Worm (Caenorhabditis elegans): ENCODE measurements around the gene melo-3.

The melo-3 gene

DNA sequence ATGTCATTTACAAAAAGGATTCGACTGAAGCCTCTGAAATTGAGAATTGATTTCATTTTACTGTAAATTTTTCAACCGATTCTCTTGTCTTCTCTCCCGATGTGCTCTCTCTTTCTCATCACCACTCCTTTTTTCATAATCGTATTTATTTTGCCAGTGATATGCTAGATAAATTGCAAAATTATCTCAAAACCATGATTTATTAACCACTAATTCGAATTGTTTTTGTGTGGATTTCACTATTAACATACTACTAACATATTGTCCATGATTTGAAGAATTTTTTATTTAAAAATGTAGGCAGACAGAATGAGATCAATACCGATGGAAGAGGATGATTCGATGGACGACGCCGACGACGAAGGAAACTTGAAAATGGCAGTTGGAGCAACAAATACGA lies 30.5 kb upstream of the melo-3 start, which contains the start of gene C25D7.10:
TSS of gene C25D7.10 (plus strand) at position 301 of the 400 bp plus-strand sequence.
- no peak for TF ChIP-seq tab-1 (GFP tag; IDR thresholded peaks at IDR 0.05)
- TF ChIP-seq klf-2 (GFP tag; conservative IDR thresholded peaks at IDR 0.05): no peak
- no peak for TF ChIP-seq flt-1 (GFP tag; IDR thresholded peaks at IDR 0.05)
- no peak for TF ChIP-seq ztf-29 (GFP tag; IDR thresholded peaks at IDR 0.05)
- no peak for TF ChIP-seq T22C8.4 (GFP tag; IDR thresholded peaks at IDR 0.05)

DNA sequence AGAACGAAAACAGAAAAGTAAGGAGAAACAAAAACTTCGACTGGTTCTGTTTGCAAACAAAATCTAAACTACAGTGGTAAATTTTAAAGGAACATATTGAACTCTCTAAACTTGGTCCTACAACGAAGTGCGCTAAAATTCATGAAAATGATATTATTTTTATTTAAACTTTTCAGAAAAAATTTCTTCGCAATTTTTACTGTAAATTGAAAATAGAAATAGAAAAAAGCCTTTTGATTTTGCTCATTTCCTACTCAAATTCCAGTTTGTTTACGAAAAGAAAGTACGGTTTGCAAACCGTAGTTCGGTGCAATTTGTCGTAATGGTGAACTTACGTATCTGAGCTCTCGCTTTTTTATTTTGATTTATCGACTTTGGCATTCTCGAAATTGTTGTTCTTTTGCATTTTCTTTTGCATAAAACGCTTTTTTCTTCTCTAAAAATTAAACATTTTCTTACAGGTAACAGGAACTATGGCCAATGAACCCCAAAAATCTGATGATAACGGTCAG lies 29.2 kb upstream of the melo-3 start, which contains the start of gene otub-1:
TSS of gene otub-1 (plus strand) at position 462 of the 512 bp plus-strand sequence.
- TF ChIP-seq T22C8.4 (GFP tag; IDR thresholded peaks at IDR 0.05) (no peak), klf-2 (GFP tag; conservative IDR thresholded peaks at IDR 0.05) (no peak), med-1 (GFP tag; optimal IDR thresholded peaks at IDR 0.05; ENCODE audit: insufficient read depth) (no peak), ztf-23 (GFP tag; IDR thresholded peaks at IDR 0.05) (no peak), ref-1 (GFP tag; conservative IDR thresholded peaks at IDR 0.05) (no peak), flt-1 (GFP tag; IDR thresholded peaks at IDR 0.05) (no peak), cog-1 (tag; optimal IDR thresholded peaks at IDR 0.05) (no peak), tab-1 (GFP tag; IDR thresholded peaks at IDR 0.05) (no peak), ztf-29 (GFP tag; IDR thresholded peaks at IDR 0.05) (no peak)

DNA sequence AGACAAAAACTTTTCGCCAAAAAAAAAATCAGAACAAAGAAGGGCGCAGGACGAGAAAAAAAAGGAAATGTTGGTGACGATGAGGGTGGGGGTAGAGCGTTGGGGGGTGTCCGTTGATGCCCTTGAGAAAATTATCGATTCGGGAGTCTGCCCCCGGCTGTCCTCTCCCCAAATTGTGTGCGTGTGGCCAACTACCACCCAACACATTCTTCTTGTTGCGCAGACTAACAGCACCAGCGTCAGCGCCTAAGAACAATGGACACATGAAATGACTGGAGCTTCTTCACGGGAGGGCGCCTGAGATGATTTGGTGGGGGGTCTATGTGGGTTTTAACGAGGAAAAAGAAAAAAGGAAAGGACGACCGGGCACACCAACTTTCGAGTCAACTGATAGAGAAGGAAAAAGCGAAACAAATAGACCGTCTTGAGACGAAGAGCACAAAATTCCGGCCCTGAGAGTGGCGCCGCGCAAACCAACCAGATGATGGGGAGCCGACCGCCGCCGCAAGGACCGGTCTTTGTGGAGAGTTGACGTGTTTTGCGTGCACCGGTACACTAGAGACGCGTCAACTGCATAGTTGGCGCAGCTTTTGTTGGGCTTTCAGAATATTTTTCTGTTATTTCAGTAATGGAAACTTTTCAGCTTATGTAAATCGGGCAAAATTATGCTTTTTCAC lies 28.5 kb upstream of the melo-3 start, which contains the start of gene C25D7.9:
TSS of gene C25D7.9 (plus strand) at position 68 of the 677 bp plus-strand sequence.
- TF ChIP-seq tab-1 (GFP tag; IDR thresholded peaks at IDR 0.05): no peak
- TF ChIP-seq ref-1 (GFP tag; conservative IDR thresholded peaks at IDR 0.05): no peak
- peak; percentile 82 for TF ChIP-seq T22C8.4 (GFP tag; IDR thresholded peaks at IDR 0.05)
- TF ChIP-seq ztf-29 (GFP tag; IDR thresholded peaks at IDR 0.05): no peak
- TF ChIP-seq cog-1 (tag; optimal IDR thresholded peaks at IDR 0.05): no peak
- no peak for TF ChIP-seq flt-1 (GFP tag; IDR thresholded peaks at IDR 0.05)

DNA sequence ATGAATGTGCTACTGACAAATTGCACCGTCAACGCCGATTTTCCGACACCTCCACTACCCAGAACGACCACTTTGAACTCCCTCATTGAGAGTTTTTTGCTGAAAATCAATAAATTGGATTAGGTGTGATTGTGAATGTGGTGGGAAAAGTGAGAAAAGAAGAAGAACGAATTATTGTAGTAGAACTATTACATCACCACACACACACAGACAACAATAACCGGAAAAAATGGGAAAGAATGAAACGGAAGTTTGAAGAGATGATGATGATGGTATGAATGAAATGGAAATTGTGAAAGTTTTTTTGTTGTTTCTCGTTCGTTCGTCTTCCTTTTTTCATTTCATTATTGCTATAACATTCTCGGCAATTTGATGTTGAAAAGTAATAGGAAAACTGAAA lies 27.3 kb upstream of the melo-3 start, which contains the start of gene rap-2:
TSS of gene rap-2 (minus strand) at position 101 of the 400 bp plus-strand sequence.
- no peak for TF ChIP-seq tab-1 (GFP tag; IDR thresholded peaks at IDR 0.05)
- TF ChIP-seq cog-1 (tag; optimal IDR thresholded peaks at IDR 0.05): no peak
- TF ChIP-seq flt-1 (GFP tag; IDR thresholded peaks at IDR 0.05): no peak
- no peak for TF ChIP-seq T22C8.4 (GFP tag; IDR thresholded peaks at IDR 0.05)
- TF ChIP-seq med-1 (GFP tag; optimal IDR thresholded peaks at IDR 0.05; ENCODE audit: insufficient read depth): no peak
- TF ChIP-seq klf-2 (GFP tag; conservative IDR thresholded peaks at IDR 0.05): no peak
- no peak for TF ChIP-seq ref-1 (GFP tag; conservative IDR thresholded peaks at IDR 0.05)
- TF ChIP-seq ztf-29 (GFP tag; IDR thresholded peaks at IDR 0.05): no peak
- TF ChIP-seq ztf-23 (GFP tag; IDR thresholded peaks at IDR 0.05): no peak

DNA sequence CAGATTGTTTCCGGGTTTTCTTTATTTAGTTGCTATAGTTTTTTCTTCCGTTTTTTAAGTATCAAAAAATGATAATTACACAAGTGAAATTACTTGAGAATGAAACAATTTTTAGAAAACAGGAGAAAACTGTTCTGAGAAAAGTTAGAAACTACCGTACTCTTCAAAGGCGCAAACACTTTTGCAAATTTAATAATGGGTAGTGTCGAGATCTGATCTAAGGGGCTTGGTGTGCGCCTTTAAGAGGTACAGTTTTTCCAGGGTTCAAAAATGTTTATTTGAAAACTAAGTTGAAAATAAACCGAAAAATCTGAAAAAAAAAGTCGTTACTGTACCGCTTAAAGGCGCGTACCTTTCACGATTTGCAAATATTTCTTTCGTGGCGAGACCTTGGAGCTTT lies 23.9 kb upstream of the melo-3 start:
- no peak for TF ChIP-seq flt-1 (GFP tag; IDR thresholded peaks at IDR 0.05)
- TF ChIP-seq T22C8.4 (GFP tag; IDR thresholded peaks at IDR 0.05): no peak
- TF ChIP-seq ref-1 (GFP tag; conservative IDR thresholded peaks at IDR 0.05): no peak
- no peak for TF ChIP-seq ztf-29 (GFP tag; IDR thresholded peaks at IDR 0.05)
- TF ChIP-seq cog-1 (tag; optimal IDR thresholded peaks at IDR 0.05): no peak
- no peak for TF ChIP-seq med-1 (GFP tag; optimal IDR thresholded peaks at IDR 0.05; ENCODE audit: insufficient read depth)
- no peak for TF ChIP-seq ztf-23 (GFP tag; IDR thresholded peaks at IDR 0.05)
- no peak for TF ChIP-seq tab-1 (GFP tag; IDR thresholded peaks at IDR 0.05)
- no peak for TF ChIP-seq klf-2 (GFP tag; conservative IDR thresholded peaks at IDR 0.05)

DNA sequence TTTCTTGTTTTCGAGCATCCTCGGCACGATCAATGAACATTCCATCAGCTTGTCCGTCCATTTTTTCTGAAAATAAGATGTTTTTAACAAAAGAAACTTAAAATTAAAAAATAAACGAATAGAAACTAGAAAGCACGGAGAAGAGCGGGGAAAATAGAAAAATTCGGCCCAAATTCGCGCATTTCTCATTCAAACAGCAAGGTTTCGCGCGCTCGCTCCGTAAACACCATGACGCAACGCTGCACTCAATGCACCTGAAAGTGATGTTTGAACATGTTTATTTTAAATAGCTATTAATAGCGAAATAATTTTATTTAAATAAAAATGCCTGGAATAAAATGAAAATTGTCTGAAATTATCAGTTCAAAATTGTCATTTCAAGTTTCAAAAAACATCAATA lies 22.9 kb upstream of the melo-3 start, which contains the start of the genes mcm-3 and C25D7.15:
TSS of gene mcm-3 (minus strand) at position 66 of the 400 bp plus-strand sequence.
TSS of gene C25D7.15 (plus strand) at position 275 of the 400 bp plus-strand sequence.
- TF ChIP-seq cog-1 (tag; optimal IDR thresholded peaks at IDR 0.05): no peak
- TF ChIP-seq ztf-29 (GFP tag; IDR thresholded peaks at IDR 0.05): no peak
- no peak for TF ChIP-seq tab-1 (GFP tag; IDR thresholded peaks at IDR 0.05)
- TF ChIP-seq flt-1 (GFP tag; IDR thresholded peaks at IDR 0.05): no peak
- TF ChIP-seq klf-2 (GFP tag; conservative IDR thresholded peaks at IDR 0.05): no peak
- no peak for TF ChIP-seq ztf-23 (GFP tag; IDR thresholded peaks at IDR 0.05)
- no peak for TF ChIP-seq med-1 (GFP tag; optimal IDR thresholded peaks at IDR 0.05; ENCODE audit: insufficient read depth)

DNA sequence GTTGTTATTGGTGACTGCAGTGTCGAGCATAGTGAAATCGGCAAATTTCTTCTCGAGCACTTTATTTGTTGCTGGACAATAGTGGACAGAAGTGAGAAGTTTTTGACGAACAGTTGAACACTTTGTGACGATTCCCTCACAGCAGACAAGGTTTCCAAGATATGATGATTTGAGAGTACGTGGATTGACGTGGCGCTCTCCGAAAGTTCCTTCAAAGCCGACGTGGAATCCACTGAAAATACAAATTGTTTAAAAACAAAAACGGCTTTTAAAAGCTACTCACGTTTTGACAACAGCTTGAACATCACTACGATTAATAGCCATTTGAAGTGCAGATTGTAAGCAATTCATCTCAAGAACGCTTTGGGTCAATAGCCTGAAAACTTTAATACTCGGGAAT lies 22.3 kb upstream of the melo-3 start:
- no peak for TF ChIP-seq T22C8.4 (GFP tag; IDR thresholded peaks at IDR 0.05)
- no peak for TF ChIP-seq ztf-29 (GFP tag; IDR thresholded peaks at IDR 0.05)
- no peak for TF ChIP-seq cog-1 (tag; optimal IDR thresholded peaks at IDR 0.05)

DNA sequence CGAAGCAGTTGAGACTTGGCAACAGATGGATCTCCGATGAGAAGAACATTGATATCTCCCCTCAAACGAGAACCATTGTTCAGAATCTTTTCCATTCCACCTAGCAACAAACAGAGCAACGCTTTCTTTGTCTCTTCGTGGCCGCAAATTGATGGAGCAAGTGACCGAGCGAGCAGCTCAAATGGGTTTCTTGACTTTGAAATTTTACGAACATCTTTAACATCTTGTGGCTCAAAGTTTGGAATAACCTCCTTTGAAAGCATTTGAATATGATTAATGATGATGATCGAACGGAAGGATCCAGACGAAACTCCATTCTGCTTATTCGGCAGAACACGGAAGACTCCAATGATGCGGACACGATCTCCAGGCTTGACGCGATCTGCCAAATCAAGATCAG lies 21.8 kb upstream of the melo-3 start:
- TF ChIP-seq T22C8.4 (GFP tag; IDR thresholded peaks at IDR 0.05): no peak
- TF ChIP-seq ref-1 (GFP tag; conservative IDR thresholded peaks at IDR 0.05): no peak

DNA sequence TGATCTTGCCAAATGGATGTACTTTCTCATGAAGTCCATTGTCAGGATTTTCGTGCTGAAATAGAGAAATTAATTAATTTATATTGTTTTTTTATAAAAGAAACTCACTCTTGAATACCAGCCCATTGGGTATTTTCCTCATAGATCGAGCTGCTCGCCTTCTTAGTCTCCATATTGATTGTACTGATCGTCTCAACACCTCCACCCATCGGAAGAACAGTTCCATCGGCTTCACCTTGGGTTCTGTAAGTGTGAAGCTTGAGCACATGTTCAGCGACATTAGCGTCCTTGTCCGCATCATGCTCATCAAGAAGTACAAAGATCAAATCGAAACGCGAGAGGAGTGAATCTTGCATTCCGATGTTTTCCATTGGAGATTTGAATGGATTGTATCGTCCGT lies 21.1 kb upstream of the melo-3 start:
- no peak for TF ChIP-seq med-1 (GFP tag; optimal IDR thresholded peaks at IDR 0.05; ENCODE audit: insufficient read depth)

DNA sequence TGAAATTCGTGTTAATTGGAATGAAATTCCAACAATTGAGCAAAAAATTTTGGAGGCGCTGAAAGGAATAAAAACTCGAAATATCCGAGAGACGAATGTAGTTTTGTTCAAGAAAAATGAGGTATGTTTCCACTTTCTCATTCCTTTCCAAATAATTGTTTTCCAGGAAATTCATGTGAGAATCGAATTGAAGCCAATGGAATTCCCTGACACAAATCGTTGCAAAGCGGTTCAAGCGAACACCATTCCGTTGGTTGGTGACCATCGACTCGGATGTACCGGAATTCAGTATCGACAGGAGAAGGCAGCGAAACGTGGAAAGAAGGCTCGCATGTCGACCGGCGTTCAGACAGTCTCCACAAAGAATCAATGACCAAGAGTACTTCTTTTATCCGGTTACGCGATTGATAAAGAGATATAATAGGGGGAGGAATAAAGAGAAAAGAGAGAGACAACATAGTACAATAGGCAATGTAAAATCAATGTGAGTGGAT lies 19.7 kb upstream of the melo-3 start:
- TF ChIP-seq ztf-23 (GFP tag; IDR thresholded peaks at IDR 0.05): no peak
- no peak for TF ChIP-seq T22C8.4 (GFP tag; IDR thresholded peaks at IDR 0.05)

DNA sequence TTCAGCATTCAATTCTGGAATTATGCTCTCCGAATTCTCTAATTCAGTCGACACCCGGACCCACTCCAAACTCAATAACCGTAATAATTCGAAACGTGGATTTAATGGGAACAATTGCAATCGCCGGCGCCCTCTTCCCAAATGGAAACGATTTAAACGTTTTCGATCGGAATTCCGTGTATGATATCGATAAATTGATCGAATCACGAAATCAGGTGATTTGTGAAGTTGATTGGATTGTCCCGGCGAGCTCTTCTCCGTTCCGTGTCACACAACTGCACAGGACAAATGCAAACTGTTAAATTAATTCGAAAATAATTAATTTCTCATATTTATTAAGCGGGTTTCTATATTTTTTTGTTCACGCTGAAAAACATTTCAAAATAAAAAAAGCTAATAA lies 19.2 kb upstream of the melo-3 start, which contains the start of gene C25D7.16:
TSS of gene C25D7.16 (plus strand) at position 301 of the 400 bp plus-strand sequence.
- TF ChIP-seq ref-1 (GFP tag; conservative IDR thresholded peaks at IDR 0.05): no peak
- TF ChIP-seq klf-2 (GFP tag; conservative IDR thresholded peaks at IDR 0.05): no peak
- no peak for TF ChIP-seq ztf-29 (GFP tag; IDR thresholded peaks at IDR 0.05)
- TF ChIP-seq ztf-23 (GFP tag; IDR thresholded peaks at IDR 0.05): no peak
- TF ChIP-seq med-1 (GFP tag; optimal IDR thresholded peaks at IDR 0.05; ENCODE audit: insufficient read depth): no peak
- TF ChIP-seq T22C8.4 (GFP tag; IDR thresholded peaks at IDR 0.05): no peak
- no peak for TF ChIP-seq cog-1 (tag; optimal IDR thresholded peaks at IDR 0.05)
- no peak for TF ChIP-seq tab-1 (GFP tag; IDR thresholded peaks at IDR 0.05)
- TF ChIP-seq flt-1 (GFP tag; IDR thresholded peaks at IDR 0.05): no peak

All from whole organism, midembryonic.